Fruit fly (Drosophila melanogaster) whole organism, wandering third instar larva: Measurements from ENCODE around the gene CG15432.

Experiments used
- Abd-B ChIP-seq: fragments of >200 bp; optimal IDR thresholded peaks from 2 replicates; lab custom pipeline; 2017; ENCODE audit warnings: missing biosample characterization, missing genetic modification characterization
- CG32264 ChIP-seq: fragments of 200-800 bp; sonication (Bioruptor generic); optimal IDR thresholded peaks from 2 replicates; lab custom pipeline; 2016; ENCODE audit warnings: missing biosample characterization, missing genetic modification characterization
- CG9705 ChIP-seq: fragments of 200-800 bp; sonication (Bioruptor generic); optimal IDR thresholded peaks from 2 replicates; lab custom pipeline; 2018; ENCODE audit warnings: missing biosample characterization, mild to moderate bottlenecking, missing genetic modification characterization
- CrebA ChIP-seq: fragments of 200-800 bp; sonication (Bioruptor generic); optimal IDR thresholded peaks from 2 replicates; lab custom pipeline; 2016; ENCODE audit warnings: missing biosample characterization, mild to moderate bottlenecking, missing genetic modification characterization, borderline replicate concordance
- Dfd ChIP-seq: fragments of >200 bp; optimal IDR thresholded peaks from 2 replicates; lab custom pipeline; 2017; ENCODE audit warnings: missing biosample characterization, missing genetic modification characterization
- Dif ChIP-seq: fragments of 200-275, 200-300 bp; sonication (Bioruptor generic); optimal IDR thresholded peaks from 2 replicates; lab custom pipeline; 2018; ENCODE audit warnings: missing biosample characterization, missing genetic modification characterization; ENCODE audit not compliant: partially characterized antibody
- GATAd ChIP-seq: sonication (Bioruptor generic); optimal IDR thresholded peaks from 2 replicates; lab custom pipeline; 2016; ENCODE audit warnings: missing biosample characterization, missing genetic modification characterization
- HLH106 ChIP-seq: fragments of 200-800 bp; optimal IDR thresholded peaks from 3 replicates; lab custom pipeline; 2019; ENCODE audit warnings: missing biosample characterization, mild to moderate bottlenecking, missing genetic modification characterization, moderate library complexity
- Hnf4 ChIP-seq: fragments of 200-800 bp; sonication (Bioruptor generic); optimal IDR thresholded peaks from 2 replicates; lab custom pipeline; 2016; ENCODE audit warnings: missing biosample characterization, mild to moderate bottlenecking, missing genetic modification characterization
- Hr83 ChIP-seq: fragments of 200-300 bp; sonication (Bioruptor generic); optimal IDR thresholded peaks from 2 replicates; lab custom pipeline; 2016; ENCODE audit warnings: missing biosample characterization, mild to moderate bottlenecking, missing genetic modification characterization, moderate library complexity; ENCODE audit not compliant: poor library complexity, severe bottlenecking
- Jra ChIP-seq: sonication (Bioruptor generic); optimal IDR thresholded peaks from 2 replicates; lab custom pipeline; 2016; ENCODE audit warnings: missing biosample characterization, missing genetic modification characterization
- Mio ChIP-seq: sonication (Bioruptor generic); optimal IDR thresholded peaks from 2 replicates; lab custom pipeline; 2016; ENCODE audit warnings: missing biosample characterization, missing genetic modification characterization
- Myc ChIP-seq: fragments of >200 bp; optimal IDR thresholded peaks from 2 replicates; lab custom pipeline; 2017
- N ChIP-seq: fragments of >200 bp; optimal IDR thresholded peaks from 2 replicates; lab custom pipeline; 2018; ENCODE audit warnings: missing biosample characterization, missing external identifiers, missing genetic modification characterization
- OdsH ChIP-seq: fragments of 200-800 bp; sonication (Bioruptor generic); optimal IDR thresholded peaks from 2 replicates; lab custom pipeline; 2016; ENCODE audit warnings: missing biosample characterization, mild to moderate bottlenecking, missing genetic modification characterization
- Rel ChIP-seq, 2 experiments: fragments of 200-800 bp; sonication (Bioruptor generic) in 1 of 2; optimal IDR thresholded peaks; 2 replicates in 1 of 2; 3 replicates in 1 of 2; lab custom pipeline; 2016 to 2019; ENCODE audit warnings: mild to moderate bottlenecking in 2 of 2, missing biosample characterization in 2 of 2, missing genetic modification characterization in 2 of 2, moderate library complexity in 1 of 2
- Sp1 ChIP-seq: fragments of 200-800 bp; sonication (Bioruptor generic); optimal IDR thresholded peaks from 3 replicates; lab custom pipeline; 2019; ENCODE audit warnings: missing biosample characterization, mild to moderate bottlenecking, missing genetic modification characterization, moderate library complexity
- Vsx2 ChIP-seq: fragments of 200-300, 225-300 bp; sonication (Bioruptor generic); optimal IDR thresholded peaks from 2 replicates; lab custom pipeline; 2018; ENCODE audit warnings: missing biosample characterization, missing genetic modification characterization; ENCODE audit not compliant: partially characterized antibody
- br ChIP-seq: fragments of 200-800 bp; sonication (Bioruptor generic); optimal IDR thresholded peaks from 2 replicates; lab custom pipeline; 2016; ENCODE audit warnings: missing biosample characterization, missing genetic modification characterization
- brk ChIP-seq: fragments of 200-800 bp; sonication (Bioruptor generic); optimal IDR thresholded peaks from 2 replicates; lab custom pipeline; 2016; ENCODE audit warnings: missing biosample characterization, mild to moderate bottlenecking, missing genetic modification characterization
- dmrt93B ChIP-seq: fragments of 200-800 bp; sonication (Bioruptor generic); optimal IDR thresholded peaks from 2 replicates; lab custom pipeline; 2018; ENCODE audit warnings: missing biosample characterization, mild to moderate bottlenecking, missing genetic modification characterization
- dsf ChIP-seq: sonication (Bioruptor generic); optimal IDR thresholded peaks from 2 replicates; lab custom pipeline; 2016; ENCODE audit warnings: missing biosample characterization, missing genetic modification characterization, borderline replicate concordance
- ey ChIP-seq: fragments of 200-800 bp; sonication (Bioruptor generic); optimal IDR thresholded peaks from 2 replicates; lab custom pipeline; 2016; ENCODE audit warnings: missing biosample characterization, missing genetic modification characterization
- foxo ChIP-seq, 2 experiments: fragments of 200-800 bp; sonication (Bioruptor generic); optimal IDR thresholded peaks; 2 replicates in 1 of 2; 3 replicates in 1 of 2; lab custom pipeline; 2016 to 2017; ENCODE audit warnings: missing biosample characterization in 2 of 2, missing genetic modification characterization in 2 of 2
- fru ChIP-seq: fragments of 200-800 bp; sonication (Bioruptor generic); optimal IDR thresholded peaks from 3 replicates; lab custom pipeline; 2016; ENCODE audit warnings: missing biosample characterization, mild to moderate bottlenecking, missing genetic modification characterization
- h ChIP-seq: fragments of 200-800 bp; sonication (Bioruptor generic); optimal IDR thresholded peaks from 3 replicates; lab custom pipeline; 2016; ENCODE audit warnings: missing biosample characterization, mild to moderate bottlenecking, missing genetic modification characterization
- jim ChIP-seq: fragments of 175-275, 200-325 bp; sonication (Bioruptor generic); optimal IDR thresholded peaks from 2 replicates; lab custom pipeline; 2016; ENCODE audit warnings: missing biosample characterization, mild to moderate bottlenecking, missing genetic modification characterization
- lola ChIP-seq: fragments of >200 bp; optimal IDR thresholded peaks from 2 replicates; lab custom pipeline; 2017; ENCODE audit warnings: missing biosample characterization, missing genetic modification characterization
- pan ChIP-seq: fragments of >200 bp; optimal IDR thresholded peaks from 2 replicates; lab custom pipeline; 2017
- psq ChIP-seq: fragments of 200-800 bp; sonication (Bioruptor generic); optimal IDR thresholded peaks from 3 replicates; lab custom pipeline; 2017; ENCODE audit warnings: missing biosample characterization, mild to moderate bottlenecking, missing genetic modification characterization, moderate library complexity
- rgr ChIP-seq: fragments of 200-800 bp; sonication (Bioruptor generic); optimal IDR thresholded peaks from 3 replicates; lab custom pipeline; 2016; ENCODE audit warnings: missing biosample characterization, mild to moderate bottlenecking, missing genetic modification characterization
- sage ChIP-seq: fragments of 200-800 bp; sonication (Bioruptor generic); optimal IDR thresholded peaks from 2 replicates; lab custom pipeline; 2016; ENCODE audit warnings: missing biosample characterization, mild to moderate bottlenecking, missing genetic modification characterization
- sv ChIP-seq: fragments of 200-800 bp; sonication (Bioruptor generic); optimal IDR thresholded peaks from 3 replicates; lab custom pipeline; 2016; ENCODE audit warnings: missing biosample characterization, missing genetic modification characterization
- tai ChIP-seq: sonication (Bioruptor generic); optimal IDR thresholded peaks from 2 replicates; lab custom pipeline; 2016; ENCODE audit warnings: missing biosample characterization, missing genetic modification characterization
- usp ChIP-seq: fragments of >200 bp; optimal IDR thresholded peaks from 2 replicates; lab custom pipeline; 2017; ENCODE audit warnings: missing biosample characterization, missing genetic modification characterization
- woc ChIP-seq: sonication (Bioruptor generic); optimal IDR thresholded peaks from 2 replicates; lab custom pipeline; 2016; ENCODE audit warnings: missing biosample characterization, mild to moderate bottlenecking, missing genetic modification characterization

Gene CG15432

dm6 chr2L:4448582-4449016, 6.5 kb downstream of the CG15432 start, which contains the start of gene MFS18:
Gene MFS18 (minus strand): TSS chr2L:4448635.
- TF ChIP-seq woc (GFP tag; lab: Kevin White, UChicago) (peak; percentile 87), N (GFP tag; lab: Kevin White, UChicago) (no peak), CG9705 (peak; percentile 87), Hnf4 (GFP tag; lab: Kevin White, UChicago) (no peak), Vsx2 (GFP tag; lab: Kevin White, UChicago) (no peak), h (GFP tag; lab: Kevin White, UChicago) (peak; percentile 96), HLH106 (tag; lab: Kevin White, UChicago) (peak; percentile 97), rgr (peak; percentile 96), sage (peak; percentile 95), Sp1 (peak; percentile 94), OdsH (peak; percentile 97), tai (no peak), Myc (lab: Kevin White, UChicago) (peak; percentile 77), Dif (no peak), br (peak; percentile 87), foxo (GFP tag; optimal IDR thresholded peaks at IDR 0.05; lab: Kevin White, UChicago) (peak; percentile 56 to 96), CrebA (GFP tag; lab: Kevin White, UChicago) (no peak), sv (GFP tag; lab: Kevin White, UChicago) (peak; percentile 97), brk (no peak), Jra (no peak), psq (peak; percentile 95), Hr83 (GFP tag; lab: Kevin White, UChicago) (peak; percentile 50), Rel (GFP tag; optimal IDR thresholded peaks at IDR 0.05; lab: Kevin White, UChicago) (peak; percentile 39), Rel (tag; optimal IDR thresholded peaks at IDR 0.05; lab: Kevin White, UChicago) (peak; percentile 60), GATAd (GFP tag; lab: Kevin White, UChicago) (peak; percentile 77), ey (GFP tag; lab: Kevin White, UChicago) (peak; percentile 87), dmrt93B (GFP tag; lab: Kevin White, UChicago) (peak; percentile 97), dsf (GFP tag; lab: Kevin White, UChicago) (peak; percentile 89), lola (GFP tag; lab: Kevin White, UChicago) (no peak), fru (GFP tag; lab: Kevin White, UChicago) (peak; percentile 92), jim (GFP tag; lab: Kevin White, UChicago) (no peak), CG32264 (GFP tag; lab: Kevin White, UChicago) (peak; percentile 79)

dm6 chr2L:4452798-4453197, 10.7 kb downstream of the CG15432 start, which contains the start of gene CG15439:
Gene CG15439 (minus strand): TSS chr2L:4453038.
- TF ChIP-seq Vsx2 (GFP tag; lab: Kevin White, UChicago) (no peak), usp (GFP tag; lab: Kevin White, UChicago) (no peak), CrebA (GFP tag; lab: Kevin White, UChicago) (no peak), GATAd (GFP tag; lab: Kevin White, UChicago) (no peak), CG32264 (GFP tag; lab: Kevin White, UChicago) (no peak), pan (no peak), Hnf4 (GFP tag; lab: Kevin White, UChicago) (no peak), OdsH (no peak), h (GFP tag; lab: Kevin White, UChicago) (no peak), Abd-B (no peak), tai (no peak), foxo (GFP tag; optimal IDR thresholded peaks at IDR 0.05; lab: Kevin White, UChicago) (no peak), psq (no peak), Dfd (no peak)
- TF ChIP-seq, all 38 proteins: peak for 0

dm6 chr2L:4454009-4454689, 12.0 kb downstream of the CG15432 start, which contains the start of the genes Secp43 and ND-B8:
Gene Secp43 (minus strand): TSS chr2L:4454453.
Gene ND-B8 (plus strand): TSS chr2L:4454626.
- peak; percentile 15 for TF ChIP-seq rgr
- no peak for TF ChIP-seq Sp1
- TF ChIP-seq Mio, result no peak
- peak; percentile 49 for TF ChIP-seq Myc (lab: Kevin White, UChicago)
- TF ChIP-seq foxo (GFP tag; optimal IDR thresholded peaks at IDR 0.05; lab: Kevin White, UChicago), result no peak
- TF ChIP-seq ey (GFP tag; lab: Kevin White, UChicago), result no peak
